Worm (Caenorhabditis elegans) whole organism, young adult: ENCODE results near the gene Y76B12C.6.

ENCODE experiments used
- F49E8.2 ChIP-seq: sonication (generic microtip); optimal IDR thresholded peaks from 3 replicates; lab custom pipeline; 2017; ENCODE audit warnings: missing genetic modification characterization, mild to moderate bottlenecking, missing compliant biosample characterization, antibody characterized with exemption, moderate library complexity; ENCODE audit not compliant: insufficient read depth
- ama-1 ChIP-seq, 3 experiments: fragments of 150-350 bp in 1 of 3; sonication (generic microtip) in 2 of 3; optimal IDR thresholded peaks; 2 replicates each; lab custom pipeline; 2014 to 2018; ENCODE audit warnings: missing biosample characterization in 2 of 3, missing genetic modification characterization in 2 of 3, missing genetic modification reagents in 2 of 3
- attf-5 ChIP-seq: fragments of 200-800 bp; sonication (Bioruptor generic); optimal IDR thresholded peaks from 2 replicates; lab custom pipeline; 2018; ENCODE audit warnings: mild to moderate bottlenecking, missing genetic modification characterization, missing compliant biosample characterization
- egl-18 ChIP-seq: fragments of 200-800 bp; sonication (Bioruptor generic); IDR thresholded peaks from 2 replicates; pipeline ENCODE4 v1.3.6; 2022; ENCODE audit warnings: missing genetic modification reagents, missing genetic modification characterization, missing compliant biosample characterization
- egrh-3 ChIP-seq: fragments of 200-800 bp; sonication (Bioruptor generic); IDR thresholded peaks from 2 replicates; pipeline ENCODE4 v1.3.6; 2022; ENCODE audit warnings: missing genetic modification reagents, missing genetic modification characterization, missing compliant biosample characterization
- ets-4 ChIP-seq: fragments of 200-800 bp; sonication (Bioruptor generic); optimal IDR thresholded peaks from 2 replicates; lab custom pipeline; 2018; ENCODE audit warnings: mild to moderate bottlenecking, missing genetic modification characterization, missing compliant biosample characterization
- madf-10 ChIP-seq: sonication (generic microtip); optimal IDR thresholded peaks from 2 replicates; lab custom pipeline; 2016; ENCODE audit warnings: mild to moderate bottlenecking, missing genetic modification characterization, missing compliant biosample characterization
- nhr-90 ChIP-seq: sonication (generic microtip); optimal IDR thresholded peaks from 2 replicates; lab custom pipeline; 2016; ENCODE audit warnings: missing genotype, mild to moderate bottlenecking, missing genetic modification characterization, missing compliant biosample characterization
- pbrm-1 ChIP-seq: fragments of 200-800 bp; sonication (Bioruptor generic); IDR thresholded peaks from 2 replicates; pipeline ENCODE4 v1.3.6; 2022; ENCODE audit warnings: missing genetic modification reagents, missing genetic modification characterization, missing compliant biosample characterization
- sea-2 ChIP-seq: fragments of 200-800 bp; sonication (Bioruptor generic); IDR thresholded peaks from 2 replicates; pipeline ENCODE4 v1.3.6; 2022; ENCODE audit warnings: missing genetic modification characterization, missing compliant biosample characterization
- zfh-2 ChIP-seq: fragments of 200-800 bp; sonication (Bioruptor generic); conservative IDR thresholded peaks from 2 replicates; pipeline ENCODE4 v1.3.6; 2022; ENCODE audit warnings: missing genetic modification reagents, missing genetic modification characterization, missing compliant biosample characterization

ce11 chrIV:1947891-1948290, 33.3 kb upstream of the Y76B12C.6 start, which contains the start of gene tsen-54:
- TF ChIP-seq egl-18 (no peak), ets-4 (GFP tag; lab: Kevin White, UChicago) (no peak), attf-5 (GFP tag; lab: Kevin White, UChicago) (no peak), pbrm-1 (GFP tag; lab: Robert Waterston, UW) (no peak), madf-10 (no peak), F49E8.2 (tag; lab: Kevin White, UChicago) (no peak), ama-1 (optimal IDR thresholded peaks at IDR 0.05; lab: Kevin White, UChicago) (no peak), ama-1 (GFP tag; optimal IDR thresholded peaks at IDR 0.05; lab: Kevin White, UChicago) (no peak), zfh-2 (GFP tag; lab: Robert Waterston, UW) (no peak), egrh-3 (GFP tag; lab: Robert Waterston, UW) (no peak), sea-2 (no peak), nhr-90 (tag; lab: Kevin White, UChicago) (no peak)
